Worm (Caenorhabditis elegans) whole organism, L4/young adult: ENCODE results near the gene fbxb-53.

Experiments used
- W03F9.2 ChIP-seq: fragments of 150-350 bp; optimal IDR thresholded peaks from 2 replicates; lab custom pipeline; 2014; ENCODE audit warnings: missing biosample characterization, missing genetic modification characterization
- dao-5 ChIP-seq: sonication (generic microtip); optimal IDR thresholded peaks from 2 replicates; lab custom pipeline; 2016; ENCODE audit warnings: missing genotype, missing genetic modification characterization, moderate library complexity, missing compliant biosample characterization
- him-1 ChIP-seq: sonication (generic microtip); optimal IDR thresholded peaks from 2 replicates; lab custom pipeline; 2016; ENCODE audit warnings: missing genotype, missing genetic modification reagents, missing genetic modification characterization, missing compliant biosample characterization

- TF ChIP-seq W03F9.2 (tag; lab: Kevin White, UChicago): no peak
- no peak for TF ChIP-seq dao-5 (tag; lab: Kevin White, UChicago)
- no peak for TF ChIP-seq him-1 (tag; lab: Kevin White, UChicago)
Measured at ce11 chrII:1756072-1756471, 610 bp upstream of the fbxb-53 start, which contains the start of gene F36H5.17.
